Worm (Caenorhabditis elegans) whole organism, late embryonic: Measurements from ENCODE around the gene bcat-1.

Experiments used
- C08G9.2 ChIP-seq: sonication (generic microtip); optimal IDR thresholded peaks from 2 replicates; lab custom pipeline; 2016; ENCODE audit warnings: mild to moderate bottlenecking, missing genetic modification characterization, moderate library complexity, missing compliant biosample characterization
- C38D4.7 ChIP-seq: fragments of 200-800 bp; sonication (Bioruptor generic); optimal IDR thresholded peaks from 2 replicates; lab custom pipeline; 2018; ENCODE audit warnings: mild to moderate bottlenecking, missing genetic modification characterization, moderate library complexity, missing compliant biosample characterization
- F13H6.1 ChIP-seq: sonication (generic microtip); optimal IDR thresholded peaks from 2 replicates; lab custom pipeline; 2016; ENCODE audit warnings: missing genetic modification characterization, missing compliant biosample characterization
- K02D7.2 ChIP-seq: sonication (generic microtip); optimal IDR thresholded peaks from 2 replicates; lab custom pipeline; 2017; ENCODE audit warnings: mild to moderate bottlenecking, missing genetic modification characterization, missing compliant biosample characterization
- Y22D7AL.16 ChIP-seq: sonication (generic microtip); optimal IDR thresholded peaks from 2 replicates; lab custom pipeline; 2016; ENCODE audit warnings: missing genetic modification characterization, missing compliant biosample characterization
- ahr-1 ChIP-seq: sonication (generic microtip); optimal IDR thresholded peaks from 2 replicates; lab custom pipeline; 2016; ENCODE audit warnings: missing genetic modification characterization, missing compliant biosample characterization
- ceh-22 ChIP-seq: sonication (generic microtip); optimal IDR thresholded peaks from 2 replicates; lab custom pipeline; 2017; ENCODE audit warnings: missing biosample characterization, missing genetic modification characterization
- ceh-31 ChIP-seq: sonication (generic microtip); optimal IDR thresholded peaks from 2 replicates; lab custom pipeline; 2016; ENCODE audit warnings: missing genetic modification characterization, missing compliant biosample characterization
- ceh-48 ChIP-seq: sonication (generic microtip); optimal IDR thresholded peaks from 2 replicates; lab custom pipeline; 2016; ENCODE audit warnings: missing genetic modification characterization, inconsistent platforms, missing compliant biosample characterization
- ceh-6 ChIP-seq: fragments of 200-800 bp; sonication (Bioruptor generic); optimal IDR thresholded peaks from 2 replicates; lab custom pipeline; 2018; ENCODE audit warnings: mild to moderate bottlenecking, missing genetic modification characterization, missing compliant biosample characterization
- dve-1 ChIP-seq: sonication (generic microtip); optimal IDR thresholded peaks from 2 replicates; lab custom pipeline; 2017; ENCODE audit warnings: antibody characterized with exemption, mild to moderate bottlenecking, missing genetic modification characterization, missing compliant biosample characterization
- elt-2 ChIP-seq: sonication (generic microtip); optimal IDR thresholded peaks from 2 replicates; lab custom pipeline; 2016; ENCODE audit warnings: missing genetic modification reagents, missing genetic modification characterization, missing compliant biosample characterization
- fkh-6 ChIP-seq: sonication (generic microtip); optimal IDR thresholded peaks from 2 replicates; lab custom pipeline; 2016; ENCODE audit warnings: missing genetic modification characterization, missing compliant biosample characterization
- gmeb-2 ChIP-seq: sonication (generic microtip); optimal IDR thresholded peaks from 2 replicates; lab custom pipeline; 2016; ENCODE audit warnings: missing genetic modification characterization, inconsistent platforms, missing compliant biosample characterization
- hlh-13 ChIP-seq: fragments of 200-800 bp; sonication (Bioruptor generic); optimal IDR thresholded peaks from 2 replicates; lab custom pipeline; 2018; ENCODE audit warnings: mild to moderate bottlenecking, missing genetic modification characterization, missing compliant biosample characterization
- hlh-30 ChIP-seq: sonication (generic microtip); optimal IDR thresholded peaks from 2 replicates; lab custom pipeline; 2017; ENCODE audit warnings: antibody characterized with exemption, missing genetic modification characterization, missing compliant biosample characterization; ENCODE audit not compliant: insufficient read depth
- hlh-6 ChIP-seq: sonication (generic microtip); optimal IDR thresholded peaks from 2 replicates; lab custom pipeline; 2016; ENCODE audit warnings: missing genotype, missing genetic modification characterization, missing compliant biosample characterization
- hlh-8 ChIP-seq: sonication (generic microtip); optimal IDR thresholded peaks from 2 replicates; lab custom pipeline; 2016; ENCODE audit warnings: missing genotype, missing genetic modification characterization, missing compliant biosample characterization
- lin-11 ChIP-seq: fragments of 200-800 bp; sonication (Bioruptor generic); optimal IDR thresholded peaks from 2 replicates; lab custom pipeline; 2018; ENCODE audit warnings: mild to moderate bottlenecking, missing genetic modification characterization, missing compliant biosample characterization
- madf-2 ChIP-seq: sonication (generic microtip); optimal IDR thresholded peaks from 2 replicates; lab custom pipeline; 2017; ENCODE audit warnings: missing genetic modification characterization, missing compliant biosample characterization
- mec-3 ChIP-seq: sonication (generic microtip); optimal IDR thresholded peaks from 2 replicates; lab custom pipeline; 2016; ENCODE audit warnings: borderline replicate concordance, missing genetic modification characterization, missing compliant biosample characterization
- nfya-1 ChIP-seq: sonication (generic microtip); optimal IDR thresholded peaks from 2 replicates; lab custom pipeline; 2017; ENCODE audit warnings: missing genetic modification characterization, mild to moderate bottlenecking, missing compliant biosample characterization, antibody characterized with exemption, moderate library complexity
- nhr-232 ChIP-seq: sonication (generic microtip); optimal IDR thresholded peaks from 2 replicates; lab custom pipeline; 2016; ENCODE audit warnings: missing genetic modification characterization, missing compliant biosample characterization
- pag-3 ChIP-seq: sonication (generic microtip); optimal IDR thresholded peaks from 2 replicates; lab custom pipeline; 2016; ENCODE audit warnings: missing compliant biosample characterization, missing genetic modification characterization, borderline replicate concordance
- pat-9 ChIP-seq: fragments of 200-800 bp; sonication (Bioruptor generic); optimal IDR thresholded peaks from 2 replicates; lab custom pipeline; 2018; ENCODE audit warnings: mild to moderate bottlenecking, missing genetic modification characterization, moderate library complexity, missing compliant biosample characterization
- pax-1 ChIP-seq: fragments of 150-350 bp; optimal IDR thresholded peaks from 2 replicates; lab custom pipeline; 2014; ENCODE audit warnings: missing biosample characterization, missing genetic modification characterization
- pha-2 ChIP-seq: sonication (generic microtip); optimal IDR thresholded peaks from 2 replicates; lab custom pipeline; 2017; ENCODE audit warnings: mild to moderate bottlenecking, missing genetic modification characterization, missing compliant biosample characterization
- pros-1 ChIP-seq: fragments of 150-350 bp; optimal IDR thresholded peaks from 2 replicates; lab custom pipeline; 2014; ENCODE audit warnings: missing biosample characterization, missing genetic modification reagents, missing genetic modification characterization
- ref-2 ChIP-seq: sonication (generic microtip); optimal IDR thresholded peaks from 2 replicates; lab custom pipeline; 2016; ENCODE audit warnings: missing genetic modification characterization, missing compliant biosample characterization
- sdc-2 ChIP-seq: sonication (generic microtip); optimal IDR thresholded peaks from 2 replicates; lab custom pipeline; 2016; ENCODE audit warnings: missing genotype, missing genetic modification characterization, missing compliant biosample characterization
- sox-2 ChIP-seq: fragments of 200-800 bp; sonication (Bioruptor generic); IDR thresholded peaks from 2 replicates; pipeline ENCODE4 v1.3.6; 2022; ENCODE audit warnings: missing genetic modification reagents, missing genetic modification characterization, missing compliant biosample characterization
- sox-4 ChIP-seq: sonication (generic microtip); optimal IDR thresholded peaks from 2 replicates; lab custom pipeline; 2017; ENCODE audit warnings: mild to moderate bottlenecking, missing genetic modification characterization, inconsistent platforms, missing compliant biosample characterization
- syd-9 ChIP-seq: sonication (generic microtip); optimal IDR thresholded peaks from 2 replicates; lab custom pipeline; 2016; ENCODE audit warnings: mild to moderate bottlenecking, missing genetic modification characterization, moderate library complexity, missing compliant biosample characterization
- tbx-2 ChIP-seq: sonication (generic microtip); optimal IDR thresholded peaks from 2 replicates; lab custom pipeline; 2016; ENCODE audit warnings: missing genetic modification characterization, missing compliant biosample characterization
- tbx-7 ChIP-seq: sonication (generic microtip); optimal IDR thresholded peaks from 2 replicates; lab custom pipeline; 2016; ENCODE audit warnings: missing genotype, missing genetic modification characterization, missing compliant biosample characterization
- unc-3 ChIP-seq, 2 experiments: fragments of 200-800 bp in 1 of 2; sonication (Bioruptor generic) in 1 of 2; sonication (generic microtip) in 1 of 2; conservative IDR thresholded peaks in 1 of 2; optimal IDR thresholded peaks in 1 of 2; 2 replicates each; pipeline versions ENCODE4 v1.3.6 to Lab custom; 2016 to 2022; ENCODE audit warnings: missing compliant biosample characterization in 2 of 2, missing genetic modification characterization in 2 of 2, missing genetic modification reagents in 1 of 2
- unc-55 ChIP-seq: sonication (generic microtip); optimal IDR thresholded peaks from 2 replicates; lab custom pipeline; 2017; ENCODE audit warnings: missing biosample characterization, missing genetic modification reagents, missing genetic modification characterization
- unc-86 ChIP-seq: sonication (generic microtip); optimal IDR thresholded peaks from 2 replicates; lab custom pipeline; 2016; ENCODE audit warnings: missing genetic modification characterization, missing compliant biosample characterization
- zip-5 ChIP-seq: sonication (generic microtip); optimal IDR thresholded peaks from 2 replicates; lab custom pipeline; 2016; ENCODE audit warnings: missing genetic modification characterization, missing compliant biosample characterization

The bcat-1 gene

DNA sequence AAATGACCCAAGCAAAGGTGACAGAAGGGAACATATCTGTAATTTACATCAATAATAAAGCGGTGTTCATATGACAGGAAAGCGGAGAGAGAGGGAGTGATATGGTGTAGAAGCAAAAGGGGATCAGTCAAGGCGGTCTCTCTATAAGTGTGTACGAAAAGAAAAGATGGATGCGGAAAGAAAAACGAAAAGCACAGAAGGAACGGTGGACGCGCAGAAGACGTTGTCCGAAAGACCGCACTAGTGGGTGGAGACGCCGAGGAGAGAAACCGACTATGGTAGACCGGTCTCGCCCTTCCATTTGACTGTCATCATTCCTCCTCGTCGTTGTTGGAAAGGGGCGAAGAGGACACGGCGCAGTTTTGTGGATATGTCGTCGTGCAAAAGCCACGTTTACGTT is 34.3 kb upstream of the bcat-1 start, which contains the start of gene C52G5.2:
C52G5.2 (plus strand) TSS at position 301 of the 400 bp plus-strand sequence.
- TF ChIP-seq ceh-48 (tag; lab: Kevin White, UChicago) = no peak
- no peak for TF ChIP-seq pag-3 (tag; lab: Kevin White, UChicago)
- no peak for TF ChIP-seq ref-2
- no peak for TF ChIP-seq F13H6.1 (tag; lab: Kevin White, UChicago)
- no peak for TF ChIP-seq pros-1
- TF ChIP-seq hlh-8 (tag; lab: Kevin White, UChicago) = no peak
- no peak for TF ChIP-seq hlh-13 (GFP tag; lab: Kevin White, UChicago)
- TF ChIP-seq fkh-6 (tag; lab: Kevin White, UChicago) = no peak

DNA sequence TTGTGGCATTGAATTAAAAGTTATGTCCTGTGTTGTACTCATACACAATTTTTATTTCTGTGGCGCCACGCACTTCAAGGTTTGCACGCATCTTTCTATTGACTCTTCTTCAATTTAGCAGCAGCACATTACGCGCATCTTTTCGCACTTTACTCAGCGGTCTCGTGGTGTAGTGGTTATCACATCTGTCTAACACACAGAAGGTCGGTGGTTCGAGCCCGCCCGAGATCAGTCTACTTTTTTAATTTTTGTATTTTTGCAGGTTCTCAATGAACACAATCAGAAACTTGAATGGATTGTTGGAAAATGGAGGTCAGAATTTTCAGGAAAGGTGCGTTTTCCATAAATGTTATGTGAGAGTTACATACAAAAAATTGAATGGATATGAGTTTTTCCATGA is 33.8 kb upstream of the bcat-1 start:
- TF ChIP-seq hlh-6 (tag; lab: Kevin White, UChicago) (peak; percentile 50), unc-55 (no peak), gmeb-2 (peak; percentile 31), unc-3 (GFP tag; conservative IDR thresholded peaks at IDR 0.05; lab: Robert Waterston, UW) (0 out of 2 replicates have a peak, but pooled peaks have one; percentile 16), unc-3 (tag; optimal IDR thresholded peaks at IDR 0.05; lab: Kevin White, UChicago) (no peak), C38D4.7 (GFP tag; lab: Kevin White, UChicago) (peak; percentile 38), C08G9.2 (tag; lab: Kevin White, UChicago) (peak; percentile 27), K02D7.2 (peak; percentile 11), ceh-31 (no peak), lin-11 (peak; percentile 17), ceh-6 (peak; percentile 14), sox-2 (GFP tag; lab: Robert Waterston, UW) (no peak), pat-9 (tag; lab: Kevin White, UChicago) (peak; percentile 47), pha-2 (tag; lab: Kevin White, UChicago) (no peak), Y22D7AL.16 (tag; lab: Kevin White, UChicago) (peak; percentile 20), madf-2 (tag; lab: Kevin White, UChicago) (no peak), mec-3 (tag; lab: Kevin White, UChicago) (no peak), ahr-1 (no peak), nhr-232 (tag; lab: Kevin White, UChicago) (peak; percentile 33), nfya-1 (no peak), sdc-2 (tag; lab: Kevin White, UChicago) (peak; percentile 30), hlh-30 (tag; lab: Kevin White, UChicago) (peak; percentile 5), elt-2 (tag; lab: Kevin White, UChicago) (peak; percentile 59), unc-86 (tag; lab: Kevin White, UChicago) (peak; percentile 13), sox-4 (tag; lab: Kevin White, UChicago) (peak; percentile 9), zip-5 (tag; lab: Kevin White, UChicago) (no peak), syd-9 (tag; lab: Kevin White, UChicago) (no peak), hlh-8 (tag; lab: Kevin White, UChicago) (no peak)

DNA sequence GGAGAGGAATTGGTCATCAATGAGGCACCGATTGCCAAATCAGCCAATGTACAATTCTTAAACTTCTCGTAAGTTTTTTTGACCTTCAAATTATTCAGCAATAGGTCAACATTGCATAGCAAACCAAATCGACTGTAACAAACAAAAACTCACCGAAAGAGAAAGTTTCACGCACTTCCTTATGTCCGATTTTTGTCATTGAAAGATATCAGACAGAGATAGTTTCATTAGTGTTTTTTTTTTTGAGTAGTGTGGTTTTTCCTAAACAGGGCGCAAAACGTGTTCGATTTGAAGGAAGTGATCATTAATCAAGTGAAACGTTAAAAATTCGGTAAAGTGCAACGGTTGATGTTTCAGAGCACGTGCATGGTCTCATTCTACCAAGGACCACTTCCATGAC is 33.1 kb upstream of the bcat-1 start:
- TF ChIP-seq unc-3 (GFP tag; conservative IDR thresholded peaks at IDR 0.05; lab: Robert Waterston, UW) (no peak), unc-3 (tag; optimal IDR thresholded peaks at IDR 0.05; lab: Kevin White, UChicago) (no peak), ceh-22 (tag; lab: Kevin White, UChicago) (no peak), ceh-31 (no peak), syd-9 (tag; lab: Kevin White, UChicago) (no peak), madf-2 (tag; lab: Kevin White, UChicago) (no peak), ceh-6 (no peak), dve-1 (tag; lab: Kevin White, UChicago) (no peak), tbx-2 (tag; lab: Kevin White, UChicago) (no peak), tbx-7 (tag; lab: Kevin White, UChicago) (no peak), pax-1 (tag; lab: Kevin White, UChicago) (no peak)
